Fruit fly (Drosophila melanogaster): Measurements from ENCODE around the gene FoxK.
A peak's percentile ranks its signal among the peaks of the same experiment; 100 is the strongest.

Gene FoxK

dm6 chr3L:11120419-11120958 is at the start of gene FoxK, which contains the start of gene mRpL2 (continued):
- TF ChIP-seq CG8388 (GFP tag; optimal IDR thresholded peaks at IDR 0.05) (no peak), CG18764 (GFP tag; optimal IDR thresholded peaks at IDR 0.05) (no peak), ap (GFP tag; IDR thresholded peaks at IDR 0.05) (no peak), sug (tag; optimal IDR thresholded peaks at IDR 0.05) (peak; percentile 0), emc (GFP tag; optimal IDR thresholded peaks at IDR 0.05) (no peak), CG8944 (GFP tag; optimal IDR thresholded peaks at IDR 0.05) (no peak), CG33557 (GFP tag; optimal IDR thresholded peaks at IDR 0.05) (no peak), mld (GFP tag; IDR thresholded peaks at IDR 0.05; ENCODE audit: partially characterized antibody) (no peak), ci (GFP tag; IDR thresholded peaks at IDR 0.05) (peak; percentile 52), en (GFP tag; optimal IDR thresholded peaks at IDR 0.05) (no peak), org-1 (GFP tag; optimal IDR thresholded peaks at IDR 0.05) (no peak), CG14014 (GFP tag; IDR thresholded peaks at IDR 0.05) (0 out of 2 replicates have a peak, but pooled peaks have one; percentile 6), CG1832 (GFP tag; optimal IDR thresholded peaks at IDR 0.05) (no peak), dmrt99B (tag; optimal IDR thresholded peaks at IDR 0.05) (no peak), Sry-δ (GFP tag; optimal IDR thresholded peaks at IDR 0.05) (peak; percentile 53), kni (GFP tag; optimal IDR thresholded peaks at IDR 0.05) (no peak), Hsf (GFP tag; optimal IDR thresholded peaks at IDR 0.05) (no peak), CG11456 (GFP tag; IDR thresholded peaks at IDR 0.05) (no peak), CG15601 (tag; optimal IDR thresholded peaks at IDR 0.05) (no peak), cato (GFP tag; optimal IDR thresholded peaks at IDR 0.05; ENCODE audit: borderline replicate concordance) (no peak), Side (GFP tag; optimal IDR thresholded peaks at IDR 0.05) (no peak), fru (optimal IDR thresholded peaks at IDR 0.05) (no peak), Adf1 (GFP tag; IDR thresholded peaks at IDR 0.05) (no peak), CG10654 (GFP tag; optimal IDR thresholded peaks at IDR 0.05) (no peak), seq (GFP tag; IDR thresholded peaks at IDR 0.05) (no peak), Doc2 (GFP tag; IDR thresholded peaks at IDR 0.05) (no peak), CG15514 (GFP tag; optimal IDR thresholded peaks at IDR 0.05) (peak; percentile 69), CG13424 (tag; optimal IDR thresholded peaks at IDR 0.05) (no peak), psq (GFP tag; optimal IDR thresholded peaks at IDR 0.05) (no peak), CG6813 (GFP tag; optimal IDR thresholded peaks at IDR 0.05) (no peak), Dek (tag; optimal IDR thresholded peaks at IDR 0.05) (no peak), CG17612 (GFP tag; IDR thresholded peaks at IDR 0.05) (no peak), CG12155 (GFP tag; optimal IDR thresholded peaks at IDR 0.05) (no peak), CG2875 (GFP tag; optimal IDR thresholded peaks at IDR 0.05) (no peak), dan (GFP tag; IDR thresholded peaks at IDR 0.05) (no peak), Bgb (GFP tag; IDR thresholded peaks at IDR 0.05; ENCODE audit: partially characterized antibody) (peak; percentile 23; the same call in 1 of the 2 replicates), CG2129 (GFP tag; IDR thresholded peaks at IDR 0.05; ENCODE audit: partially characterized antibody) (no peak), CG7786 (GFP tag; optimal IDR thresholded peaks at IDR 0.05) (no peak), HLH54F (GFP tag; optimal IDR thresholded peaks at IDR 0.05) (no peak), her (GFP tag; optimal IDR thresholded peaks at IDR 0.05) (no peak), CG6791 (GFP tag; IDR thresholded peaks at IDR 0.05; ENCODE audit: partially characterized antibody) (peak; percentile 54; the same call in 2 of the 3 replicates), CG11085 (GFP tag; IDR thresholded peaks at IDR 0.05) (no peak), dpn (GFP tag; optimal IDR thresholded peaks at IDR 0.05) (no peak), ftz-f1 (GFP tag; optimal IDR thresholded peaks at IDR 0.05) (no peak), da (GFP tag; optimal IDR thresholded peaks at IDR 0.05) (no peak), CG30431 (GFP tag; optimal IDR thresholded peaks at IDR 0.05) (no peak), CG12659 (GFP tag; optimal IDR thresholded peaks at IDR 0.05) (peak; percentile 43), CG9932 (GFP tag; IDR thresholded peaks at IDR 0.05) (no peak), Tbp (GFP tag; optimal IDR thresholded peaks at IDR 0.05) (no peak), CG15479 (GFP tag; optimal IDR thresholded peaks at IDR 0.05) (no peak), lola (GFP tag; optimal IDR thresholded peaks at IDR 0.05) (no peak)
